Worm (Caenorhabditis elegans) whole organism, L4 larva: ENCODE data around the gene F56D2.3.

Experiments
- Y48G9A.11 ChIP-seq: fragments of 200-800 bp; sonication (Bioruptor generic); IDR thresholded peaks from 2 replicates; pipeline ENCODE4 v1.3.6; 2022; ENCODE audit warnings: missing genetic modification reagents, missing genetic modification characterization, missing compliant biosample characterization
- ZK546.5 ChIP-seq, 2 experiments: sonication (generic microtip); optimal IDR thresholded peaks; 2 replicates each; lab custom pipeline; 2017; ENCODE audit warnings: missing biosample characterization in 2 of 2, missing genetic modification characterization in 2 of 2
- aha-1 ChIP-seq: fragments of 150-350 bp; peaks from one replicate; lab custom pipeline; 2014; ENCODE audit warnings: missing biosample characterization, missing genetic modification characterization
- ama-1 ChIP-seq: fragments of 150-350 bp; optimal IDR thresholded peaks from 2 replicates; lab custom pipeline; 2014; ENCODE audit warnings: inconsistent platforms, mixed read lengths
- attf-4 ChIP-seq: sonication (generic microtip); optimal IDR thresholded peaks from 3 replicates; lab custom pipeline; 2017; ENCODE audit warnings: missing biosample characterization, missing genetic modification characterization
- ceh-28 ChIP-seq: fragments of 150-350 bp; optimal IDR thresholded peaks from 2 replicates; lab custom pipeline; 2014; ENCODE audit warnings: missing biosample characterization, missing genetic modification reagents, missing genetic modification characterization
- ceh-44 ChIP-seq: fragments of 200-800 bp; sonication (Bioruptor generic); IDR thresholded peaks from 2 replicates; pipeline ENCODE4 v1.3.6; 2022; ENCODE audit warnings: missing genetic modification reagents, missing genetic modification characterization, missing compliant biosample characterization
- cey-2 ChIP-seq: sonication (generic microtip); optimal IDR thresholded peaks from 3 replicates; lab custom pipeline; 2017; ENCODE audit warnings: missing genetic modification characterization, mild to moderate bottlenecking, missing compliant biosample characterization, antibody characterized with exemption, borderline replicate concordance; ENCODE audit not compliant: insufficient read depth
- daf-12 ChIP-seq: fragments of 150-350 bp; optimal IDR thresholded peaks from 2 replicates; lab custom pipeline; 2014; ENCODE audit warnings: missing biosample characterization, missing genetic modification reagents, missing genetic modification characterization
- daf-19 ChIP-seq: fragments of 200-800 bp; sonication (Bioruptor generic); conservative IDR thresholded peaks from 2 replicates; pipeline ENCODE4 v1.3.6; 2022; ENCODE audit warnings: missing genetic modification characterization, missing compliant biosample characterization
- dmd-9 ChIP-seq: fragments of 200-800 bp; sonication (Bioruptor generic); IDR thresholded peaks from 2 replicates; pipeline ENCODE4 v1.3.6; 2022; ENCODE audit warnings: missing genetic modification reagents, missing genetic modification characterization, missing compliant biosample characterization
- dve-1 ChIP-seq: sonication (generic microtip); optimal IDR thresholded peaks from 2 replicates; lab custom pipeline; 2017; ENCODE audit warnings: antibody characterized with exemption, mild to moderate bottlenecking, missing genetic modification characterization, missing compliant biosample characterization; ENCODE audit not compliant: insufficient read depth
- fkh-10 ChIP-seq: fragments of 150-350 bp; optimal IDR thresholded peaks from 2 replicates; lab custom pipeline; 2014; ENCODE audit warnings: missing biosample characterization, missing genetic modification reagents, missing genetic modification characterization
- gei-8 ChIP-seq: fragments of 200-800 bp; sonication (Bioruptor generic); optimal IDR thresholded peaks from 2 replicates; lab custom pipeline; 2018; ENCODE audit warnings: mild to moderate bottlenecking, missing genetic modification characterization, missing compliant biosample characterization
- hif-1 ChIP-seq, 2 experiments: sonication (generic microtip); optimal IDR thresholded peaks; 2 replicates each; lab custom pipeline; 2016 to 2017; ENCODE audit warnings: missing compliant biosample characterization in 2 of 2, missing genetic modification characterization in 2 of 2, missing genetic modification reagents in 2 of 2, missing genotype in 2 of 2, mild to moderate bottlenecking in 1 of 2
- hlh-11 ChIP-seq: fragments of 200-800 bp; sonication (Bioruptor generic); optimal IDR thresholded peaks from 2 replicates; lab custom pipeline; 2018; ENCODE audit warnings: mild to moderate bottlenecking, missing genetic modification characterization, missing compliant biosample characterization
- lin-15B ChIP-seq: fragments of 150-350 bp; sonication (generic microtip); optimal IDR thresholded peaks from 3 replicates; lab custom pipeline; 2014; ENCODE audit warnings: missing biosample characterization, missing genetic modification characterization
- lin-29 ChIP-seq: fragments of 200-800 bp; sonication (Bioruptor generic); IDR thresholded peaks from 2 replicates; pipeline ENCODE4 v1.3.6; 2022; ENCODE audit warnings: missing genetic modification reagents, missing genetic modification characterization, missing compliant biosample characterization
- lin-38 ChIP-seq: fragments of 200-800 bp; sonication (Bioruptor generic); IDR thresholded peaks from 2 replicates; pipeline ENCODE4 v1.3.6; 2022; ENCODE audit warnings: missing genetic modification reagents, missing genetic modification characterization, missing compliant biosample characterization
- lsy-2 ChIP-seq, 2 experiments: fragments of 150-350 bp in 1 of 2; sonication (generic microtip) in 1 of 2; optimal IDR thresholded peaks; 2 replicates each; lab custom pipeline; 2014 to 2017; ENCODE audit warnings: missing biosample characterization in 2 of 2, missing genetic modification characterization in 2 of 2
- madf-5 ChIP-seq, 2 experiments: fragments of 200-800 bp; sonication (Bioruptor generic); IDR thresholded peaks; 2 replicates each; pipeline ENCODE4 v1.3.6; 2022; ENCODE audit warnings: missing compliant biosample characterization in 2 of 2, missing genetic modification characterization in 2 of 2
- mdt-29 ChIP-seq: fragments of 200-800 bp; sonication (Bioruptor generic); IDR thresholded peaks from 2 replicates; pipeline ENCODE4 v1.3.6; 2022; ENCODE audit warnings: missing genetic modification reagents, missing genetic modification characterization, missing compliant biosample characterization
- mes-2 ChIP-seq: sonication (generic microtip); optimal IDR thresholded peaks from 2 replicates; lab custom pipeline; 2016; ENCODE audit warnings: missing genotype, mild to moderate bottlenecking, missing genetic modification characterization, missing compliant biosample characterization; ENCODE audit not compliant: poor library complexity, severe bottlenecking
- mxl-2 ChIP-seq: fragments of 200-800 bp; sonication (Bioruptor generic); conservative IDR thresholded peaks from 2 replicates; pipeline ENCODE4 v1.3.6; 2022; ENCODE audit warnings: missing genetic modification reagents, missing genetic modification characterization, missing compliant biosample characterization
- nhr-10 ChIP-seq: fragments of 150-350 bp; optimal IDR thresholded peaks from 2 replicates; lab custom pipeline; 2014; ENCODE audit warnings: missing biosample characterization, missing genetic modification characterization
- nhr-102 ChIP-seq: sonication (generic microtip); optimal IDR thresholded peaks from 2 replicates; lab custom pipeline; 2016; ENCODE audit warnings: mild to moderate bottlenecking, missing genetic modification characterization, moderate library complexity, missing compliant biosample characterization
- nhr-25 ChIP-seq: sonication (generic microtip); optimal IDR thresholded peaks from 2 replicates; lab custom pipeline; 2017; ENCODE audit warnings: missing genetic modification characterization, mild to moderate bottlenecking, missing compliant biosample characterization, antibody characterized with exemption, moderate library complexity, borderline replicate concordance; ENCODE audit not compliant: insufficient read depth
- nhr-41 ChIP-seq: fragments of 200-800 bp; sonication (Bioruptor generic); IDR thresholded peaks from 2 replicates; pipeline ENCODE4 v1.3.6; 2022; ENCODE audit warnings: missing genetic modification reagents, missing genetic modification characterization, missing compliant biosample characterization
- nhr-48 ChIP-seq: sonication (generic microtip); optimal IDR thresholded peaks from 2 replicates; lab custom pipeline; 2016; ENCODE audit warnings: mild to moderate bottlenecking, missing genetic modification characterization, missing compliant biosample characterization
- pha-4 ChIP-seq, 2 experiments: fragments of 150-350 bp in 1 of 2; fragments of 200-800 bp in 1 of 2; sonication (Bioruptor generic) in 1 of 2; IDR thresholded peaks in 1 of 2; optimal IDR thresholded peaks in 1 of 2; 2 replicates each; pipeline versions ENCODE4 v1.3.6 to Lab custom; 2014 to 2022; ENCODE audit warnings: missing genetic modification characterization in 2 of 2, missing genetic modification reagents in 2 of 2, missing biosample characterization in 1 of 2, missing compliant biosample characterization in 1 of 2
- pqm-1 ChIP-seq: sonication (generic microtip); optimal IDR thresholded peaks from 2 replicates; lab custom pipeline; 2017; ENCODE audit warnings: missing biosample characterization, missing genetic modification characterization
- rbr-2 ChIP-seq: sonication (generic microtip); optimal IDR thresholded peaks from 2 replicates; lab custom pipeline; 2016; ENCODE audit warnings: missing genotype, missing genetic modification characterization, missing compliant biosample characterization
- spr-3 ChIP-seq: fragments of 200-800 bp; sonication (Bioruptor generic); optimal IDR thresholded peaks from 2 replicates; lab custom pipeline; 2018; ENCODE audit warnings: mild to moderate bottlenecking, missing genetic modification characterization, missing compliant biosample characterization
- tag-97 ChIP-seq: fragments of 200-800 bp; sonication (Bioruptor generic); IDR thresholded peaks from 2 replicates; pipeline ENCODE4 v1.3.6; 2022; ENCODE audit warnings: missing genetic modification characterization, missing compliant biosample characterization
- unc-39 ChIP-seq: sonication (generic microtip); optimal IDR thresholded peaks from 2 replicates; lab custom pipeline; 2017; ENCODE audit warnings: missing biosample characterization, missing genetic modification characterization
- vab-7 ChIP-seq: fragments of 200-800 bp; sonication (Bioruptor generic); IDR thresholded peaks from 2 replicates; pipeline ENCODE4 v1.3.6; 2022; ENCODE audit warnings: missing genetic modification reagents, missing genetic modification characterization, missing compliant biosample characterization
- zfp-3 ChIP-seq: fragments of 200-800 bp; sonication (Bioruptor generic); conservative IDR thresholded peaks from 2 replicates; pipeline ENCODE4 v1.3.6; 2022; ENCODE audit warnings: missing genetic modification reagents, missing genetic modification characterization, missing compliant biosample characterization
- zip-11 ChIP-seq: fragments of 200-800 bp; sonication (Bioruptor generic); IDR thresholded peaks from 2 replicates; pipeline ENCODE4 v1.3.6; 2022; ENCODE audit warnings: missing genetic modification characterization, missing compliant biosample characterization
- zip-2 ChIP-seq: fragments of 150-350 bp; optimal IDR thresholded peaks from 2 replicates; lab custom pipeline; 2014; ENCODE audit warnings: missing biosample characterization, missing genetic modification characterization

F56D2.3 gene

ce11 chrIII:5584647-5585046 lies at the start of gene F56D2.3:
Gene F56D2.3, plus strand, starts transcription at chrIII:5584947.
- TF ChIP-seq nhr-25 (no peak), nhr-41 (GFP tag; lab: Robert Waterston, UW) (no peak), pha-4 (GFP tag; IDR thresholded peaks at IDR 0.05; lab: Robert Waterston, UW) (no peak), pha-4 (tag; optimal IDR thresholded peaks at IDR 0.05; lab: Kevin White, UChicago) (no peak), cey-2 (tag; lab: Kevin White, UChicago) (no peak), pqm-1 (tag; lab: Kevin White, UChicago) (no peak), lin-15B (tag; lab: Kevin White, UChicago) (no peak), unc-39 (tag; lab: Kevin White, UChicago) (no peak), ama-1 (lab: Kevin White, UChicago) (no peak), ceh-44 (GFP tag; lab: Robert Waterston, UW) (no peak), aha-1 (tag; lab: Kevin White, UChicago) (no peak), rbr-2 (tag; lab: Kevin White, UChicago) (no peak)
- TF ChIP-seq, all 104 proteins: peak for 0

DNA sequence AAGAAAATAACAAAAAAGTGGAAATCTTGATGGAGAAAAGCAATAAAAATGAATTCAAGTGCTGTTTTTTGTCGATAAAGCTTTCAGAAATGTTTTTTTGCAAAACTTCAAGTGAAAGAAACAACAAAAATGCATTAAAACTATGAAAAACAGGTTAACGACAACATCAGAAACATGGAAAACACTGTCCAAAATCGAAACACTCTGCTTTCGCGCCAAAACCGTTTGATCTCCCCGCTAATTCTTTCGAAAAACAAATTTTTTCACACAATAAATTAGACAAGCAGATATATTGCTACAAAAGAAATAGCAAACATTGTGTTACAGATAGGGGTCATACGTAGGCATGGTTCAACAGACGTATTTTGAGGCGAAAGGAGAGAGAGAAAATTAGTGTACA lies 43.0 kb upstream of the F56D2.3 start:
- TF ChIP-seq pha-4 (GFP tag; IDR thresholded peaks at IDR 0.05; lab: Robert Waterston, UW) (no peak), pha-4 (tag; optimal IDR thresholded peaks at IDR 0.05; lab: Kevin White, UChicago) (no peak), hlh-11 (tag; lab: Kevin White, UChicago) (peak; percentile 10), gei-8 (GFP tag; lab: Kevin White, UChicago) (peak; percentile 32), aha-1 (tag; lab: Kevin White, UChicago) (peak; percentile 11), dve-1 (tag; lab: Kevin White, UChicago) (no peak)

DNA sequence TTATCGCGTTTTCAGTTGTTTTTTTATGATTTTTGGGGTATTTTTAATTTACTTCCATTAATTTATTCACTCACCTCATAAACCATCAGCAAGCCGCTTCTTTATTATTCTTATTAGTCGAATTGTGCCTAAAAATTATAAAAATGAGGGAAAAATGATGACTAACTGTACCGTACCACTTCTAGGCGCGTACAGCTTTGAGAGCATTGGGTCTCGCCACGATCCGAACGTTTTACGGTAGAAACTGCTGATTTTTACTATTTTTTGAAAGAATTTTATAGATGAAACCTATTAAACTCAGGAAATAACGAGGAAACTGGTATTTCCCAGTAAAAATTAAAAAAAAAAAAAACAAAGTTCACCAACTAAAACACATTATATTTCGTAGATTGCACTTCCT lies 41.7 kb upstream of the F56D2.3 start, which contains the start of gene D1044.6:
TSS of gene D1044.6 (minus strand) at position 128 of the 400 bp plus-strand sequence.
- TF ChIP-seq spr-3 (GFP tag; lab: Kevin White, UChicago) (no peak), zip-2 (tag; lab: Kevin White, UChicago) (no peak), fkh-10 (no peak), lin-29 (GFP tag; lab: Robert Waterston, UW) (no peak), daf-19 (GFP tag; lab: Robert Waterston, UW) (no peak), daf-12 (tag; lab: Kevin White, UChicago) (no peak), mxl-2 (GFP tag; lab: Robert Waterston, UW) (no peak), mes-2 (tag; lab: Kevin White, UChicago) (no peak), nhr-102 (no peak), zfp-3 (GFP tag; lab: Robert Waterston, UW) (no peak), nhr-41 (GFP tag; lab: Robert Waterston, UW) (no peak), ama-1 (lab: Kevin White, UChicago) (no peak), vab-7 (no peak), hif-1 (tag; optimal IDR thresholded peaks at IDR 0.05; lab: Kevin White, UChicago) (no peak), dve-1 (tag; lab: Kevin White, UChicago) (no peak), ceh-28 (tag; lab: Kevin White, UChicago) (no peak), pqm-1 (tag; lab: Kevin White, UChicago) (no peak)

DNA sequence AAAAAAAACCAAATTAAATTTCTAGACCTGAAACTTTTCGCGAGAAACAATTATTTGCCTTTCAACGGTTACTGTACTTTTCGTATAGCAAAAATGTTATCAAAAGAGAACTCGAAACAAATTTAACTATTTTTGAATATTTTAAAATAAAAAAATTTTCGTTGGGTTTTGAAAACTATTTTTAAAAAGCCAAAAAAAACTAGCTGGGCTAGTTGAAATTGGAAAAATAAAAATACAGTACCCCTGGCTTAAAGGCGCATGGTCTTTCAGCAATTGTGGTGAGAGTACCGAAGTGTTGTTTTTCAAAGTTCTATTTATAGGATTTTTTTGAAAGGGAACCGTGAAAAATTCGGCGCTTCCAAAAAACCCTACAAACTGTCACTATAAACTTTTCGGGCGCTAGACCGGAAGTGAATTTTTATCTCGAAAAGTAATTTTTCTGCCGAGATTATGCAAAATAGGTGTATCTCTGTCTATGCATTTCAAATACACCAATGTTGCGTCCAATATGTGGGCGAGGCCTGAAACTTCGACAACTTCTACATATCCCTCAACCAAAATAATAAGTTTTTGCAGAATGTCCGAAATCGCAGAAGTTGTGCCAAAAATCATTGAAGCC lies 40.9 kb upstream of the F56D2.3 start, which contains the start of gene D1044.1:
TSS of gene D1044.1 (plus strand) at position 569 of the 619 bp plus-strand sequence.
- TF ChIP-seq Y48G9A.11: 0 out of 2 replicates have a peak, but pooled peaks have one; percentile 51
- no peak for TF ChIP-seq nhr-41 (GFP tag; lab: Robert Waterston, UW)
- no peak for TF ChIP-seq tag-97 (GFP tag; lab: Robert Waterston, UW)

DNA sequence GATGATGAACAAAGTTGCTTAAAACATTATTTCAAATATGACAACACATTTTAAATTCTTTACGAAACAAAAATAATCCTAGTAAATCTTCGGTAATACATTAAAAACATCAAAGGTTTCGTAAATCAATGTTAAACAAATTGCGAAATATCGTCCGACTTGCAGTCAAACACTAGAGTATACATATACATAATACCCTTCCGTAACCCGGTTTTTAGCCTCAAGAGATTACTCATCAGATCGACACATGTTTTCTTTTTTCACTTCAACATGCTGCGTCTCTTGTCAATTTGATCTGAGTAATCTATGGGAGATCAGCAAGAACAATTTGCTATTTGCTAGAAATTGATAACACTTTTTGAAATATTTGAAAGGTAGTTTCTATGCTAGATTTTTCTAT lies 38.4 kb upstream of the F56D2.3 start:
- TF ChIP-seq madf-5 (GFP tag; IDR thresholded peaks at IDR 0.05; lab: Robert Waterston, UW): no peak
- no peak for TF ChIP-seq lin-38 (GFP tag; lab: Robert Waterston, UW)
- no peak for TF ChIP-seq mdt-29
- peak; percentile 14 for TF ChIP-seq mes-2 (tag; lab: Kevin White, UChicago)
- TF ChIP-seq Y48G9A.11: no peak
- no peak for TF ChIP-seq vab-7
- TF ChIP-seq hlh-11 (tag; lab: Kevin White, UChicago): no peak
- TF ChIP-seq pqm-1 (tag; lab: Kevin White, UChicago): no peak
- no peak for TF ChIP-seq nhr-102
- no peak for TF ChIP-seq lin-15B (tag; lab: Kevin White, UChicago)
- no peak for TF ChIP-seq zip-11
- no peak for TF ChIP-seq dmd-9 (GFP tag; lab: Robert Waterston, UW)
- no peak for TF ChIP-seq lsy-2 (tag; optimal IDR thresholded peaks at IDR 0.05; lab: Kevin White, UChicago)
- TF ChIP-seq attf-4 (tag; lab: Kevin White, UChicago): no peak
- TF ChIP-seq ZK546.5 (tag; optimal IDR thresholded peaks at IDR 0.05; lab: Kevin White, UChicago): no peak
- TF ChIP-seq nhr-48 (tag; lab: Kevin White, UChicago): peak; percentile 19
- TF ChIP-seq nhr-10 (tag; lab: Kevin White, UChicago): no peak
